Worm (Caenorhabditis elegans): ENCODE measurements around the gene Y102A5C.36.

DNA sequence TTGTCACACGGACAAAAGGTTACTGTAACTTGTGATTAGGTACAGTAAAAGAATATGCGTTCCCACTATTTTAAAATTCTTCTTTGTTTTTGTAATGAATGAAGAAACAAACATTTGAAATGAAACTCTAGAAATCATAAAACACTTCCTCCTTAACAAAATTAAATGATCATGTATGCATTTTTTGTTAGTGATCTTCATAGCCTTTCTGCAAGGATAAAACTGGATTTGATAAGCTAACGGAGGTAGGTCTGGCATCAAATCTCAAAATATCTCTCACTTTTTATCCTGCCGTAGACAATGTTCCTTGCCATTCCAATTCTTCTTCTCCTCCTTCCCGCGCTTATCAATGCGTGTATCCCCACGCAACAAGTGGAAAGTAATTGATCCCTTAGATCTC, 24.3 kb upstream of the Y102A5C.36 start, which contains the start of gene clec-238:
- TF ChIP-seq hlh-13 (GFP tag; optimal IDR thresholded peaks at IDR 0.05) (no peak), dmd-4 (tag; optimal IDR thresholded peaks at IDR 0.05; ENCODE audit: borderline replicate concordance) (no peak), nhr-11 (tag; optimal IDR thresholded peaks at IDR 0.05) (no peak), ceh-18 (tag; optimal IDR thresholded peaks at IDR 0.05) (no peak), ceh-34 (tag; optimal IDR thresholded peaks at IDR 0.05) (no peak), unc-3 (GFP tag; conservative IDR thresholded peaks at IDR 0.05) (no peak), unc-3 (tag; optimal IDR thresholded peaks at IDR 0.05) (no peak), nhr-232 (tag; optimal IDR thresholded peaks at IDR 0.05) (no peak), T23F11.4 (GFP tag; optimal IDR thresholded peaks at IDR 0.05) (no peak), sox-2 (GFP tag; IDR thresholded peaks at IDR 0.05) (no peak), pqm-1 (tag; optimal IDR thresholded peaks at IDR 0.05) (no peak), tbx-2 (tag; optimal IDR thresholded peaks at IDR 0.05) (no peak), pax-1 (tag; optimal IDR thresholded peaks at IDR 0.05) (no peak)

Data from whole organism, late embryonic.